Worm (Caenorhabditis elegans): ENCODE results near the gene ZK757.10.

DNA sequence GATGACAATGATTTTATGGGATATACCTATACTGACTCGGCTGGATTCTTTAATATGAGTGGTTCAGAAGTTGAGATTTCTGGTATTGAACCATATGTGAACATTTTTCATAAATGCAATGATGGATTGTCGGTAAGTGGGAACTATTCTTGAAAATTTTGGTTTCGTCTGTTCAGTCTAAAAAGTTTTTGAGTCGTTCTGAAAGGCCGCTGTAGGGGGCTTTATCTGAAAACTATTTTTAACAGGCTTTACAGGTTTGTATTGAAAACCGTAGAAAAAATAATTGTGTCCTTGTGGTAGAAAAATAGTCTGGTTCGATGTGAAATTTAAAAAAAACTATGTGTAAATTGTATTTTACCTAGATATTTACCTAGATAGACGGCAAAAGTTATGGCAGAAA lies 52.5 kb downstream of the ZK757.10 start:
- TF ChIP-seq nhr-76 (tag; optimal IDR thresholded peaks at IDR 0.05) (no peak), ztf-11 (tag; optimal IDR thresholded peaks at IDR 0.05) (no peak), nhr-77 (tag; optimal IDR thresholded peaks at IDR 0.05) (no peak), jun-1 (tag; optimal IDR thresholded peaks at IDR 0.05) (no peak), hpl-2 (GFP tag; optimal IDR thresholded peaks at IDR 0.05) (no peak), lin-39 (tag; optimal IDR thresholded peaks at IDR 0.05) (no peak), tbx-2 (tag; optimal IDR thresholded peaks at IDR 0.05) (no peak), nhr-237 (tag; optimal IDR thresholded peaks at IDR 0.05) (no peak)
